Fruit fly (Drosophila melanogaster): ENCODE measurements around the gene Catsup.

Catsup gene

DNA sequence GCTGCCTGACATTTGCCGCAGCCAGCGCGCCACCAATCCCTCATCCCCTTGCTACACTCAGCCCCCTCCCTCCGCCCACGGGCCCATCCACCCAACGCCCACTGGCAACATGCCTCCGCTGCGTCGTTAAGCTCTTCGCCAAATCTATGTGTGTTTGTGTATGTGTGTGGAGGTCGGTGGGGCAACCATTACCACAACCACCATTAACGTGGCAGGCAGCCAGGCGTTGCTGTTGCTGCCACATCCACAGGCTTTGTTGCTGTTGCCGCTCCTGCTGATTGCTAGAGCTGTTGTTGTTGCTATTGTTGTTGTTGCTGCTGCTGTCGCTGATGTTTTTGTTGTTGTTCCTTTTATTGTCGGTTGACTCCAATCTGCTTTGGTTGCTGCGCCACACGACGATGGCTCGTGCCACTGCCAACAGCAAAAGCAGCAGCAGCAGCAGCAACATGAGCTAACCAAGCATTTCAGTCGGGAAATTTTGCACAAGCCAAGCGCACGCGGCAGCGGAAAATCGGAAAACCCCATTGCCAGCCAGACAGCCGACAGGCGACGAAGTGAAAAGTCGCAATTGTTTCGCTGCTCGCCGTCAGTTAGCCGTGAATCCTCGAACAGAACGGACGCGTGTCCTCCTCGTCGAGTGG, 14.3 kb upstream of the Catsup start, which contains the start of gene Sidpn:
Gene Sidpn, plus strand, starts transcription at position 465 of the 641 bp plus-strand sequence.
- TF ChIP-seq CG9948 (tag; optimal IDR thresholded peaks at IDR 0.05) (no peak), CG13204 (GFP tag; optimal IDR thresholded peaks at IDR 0.05) (peak; percentile 78)

DNA sequence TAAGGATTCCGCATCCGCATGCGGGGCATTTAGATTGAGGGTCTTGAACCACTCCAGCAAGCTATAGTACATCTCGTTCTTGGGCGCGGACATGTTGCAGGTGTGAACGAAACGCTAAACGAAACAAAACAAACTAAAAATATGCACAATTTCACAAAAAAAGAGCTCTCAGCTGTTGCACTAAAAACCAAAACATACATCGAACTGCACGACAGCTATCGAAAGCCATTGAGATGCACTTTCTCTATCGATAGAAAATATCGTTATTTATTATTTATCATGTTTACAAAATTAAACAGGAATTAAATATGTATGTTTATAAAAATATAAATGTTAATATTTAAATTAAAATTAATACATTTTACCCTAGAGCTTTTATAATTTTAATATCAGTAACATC, 8.4 kb upstream of the Catsup start, which contains the start of gene hook:
Gene hook, minus strand, starts transcription at position 211 of the 400 bp plus-strand sequence.
- no peak for TF ChIP-seq CG13204 (GFP tag; optimal IDR thresholded peaks at IDR 0.05)
- no peak for TF ChIP-seq CG10348 (GFP tag; IDR thresholded peaks at IDR 0.05)
- TF ChIP-seq CG34367 (tag; optimal IDR thresholded peaks at IDR 0.05) = no peak
- no peak for TF ChIP-seq Ets98B (GFP tag; IDR thresholded peaks at IDR 0.05)
- TF ChIP-seq D1 (tag; optimal IDR thresholded peaks at IDR 0.05) = no peak
- TF ChIP-seq CG12605 (GFP tag; IDR thresholded peaks at IDR 0.05) = no peak
- no peak for TF ChIP-seq Pif1B (GFP tag; optimal IDR thresholded peaks at IDR 0.05)
- no peak for TF ChIP-seq CG32121 (GFP tag; IDR thresholded peaks at IDR 0.05)
- TF ChIP-seq CG8159 (tag; optimal IDR thresholded peaks at IDR 0.05) = no peak
- no peak for TF ChIP-seq Pif1A (GFP tag; optimal IDR thresholded peaks at IDR 0.05)
- TF ChIP-seq CG9948 (tag; optimal IDR thresholded peaks at IDR 0.05) = no peak
- no peak for TF ChIP-seq Snoo (tag; optimal IDR thresholded peaks at IDR 0.05)
- no peak for TF ChIP-seq CG15710 (tag; optimal IDR thresholded peaks at IDR 0.05)
- no peak for TF ChIP-seq rn (GFP tag; IDR thresholded peaks at IDR 0.05)
- TF ChIP-seq EcR (GFP tag; optimal IDR thresholded peaks at IDR 0.05) = no peak
- TF ChIP-seq CG8301 (tag; optimal IDR thresholded peaks at IDR 0.05) = no peak

DNA sequence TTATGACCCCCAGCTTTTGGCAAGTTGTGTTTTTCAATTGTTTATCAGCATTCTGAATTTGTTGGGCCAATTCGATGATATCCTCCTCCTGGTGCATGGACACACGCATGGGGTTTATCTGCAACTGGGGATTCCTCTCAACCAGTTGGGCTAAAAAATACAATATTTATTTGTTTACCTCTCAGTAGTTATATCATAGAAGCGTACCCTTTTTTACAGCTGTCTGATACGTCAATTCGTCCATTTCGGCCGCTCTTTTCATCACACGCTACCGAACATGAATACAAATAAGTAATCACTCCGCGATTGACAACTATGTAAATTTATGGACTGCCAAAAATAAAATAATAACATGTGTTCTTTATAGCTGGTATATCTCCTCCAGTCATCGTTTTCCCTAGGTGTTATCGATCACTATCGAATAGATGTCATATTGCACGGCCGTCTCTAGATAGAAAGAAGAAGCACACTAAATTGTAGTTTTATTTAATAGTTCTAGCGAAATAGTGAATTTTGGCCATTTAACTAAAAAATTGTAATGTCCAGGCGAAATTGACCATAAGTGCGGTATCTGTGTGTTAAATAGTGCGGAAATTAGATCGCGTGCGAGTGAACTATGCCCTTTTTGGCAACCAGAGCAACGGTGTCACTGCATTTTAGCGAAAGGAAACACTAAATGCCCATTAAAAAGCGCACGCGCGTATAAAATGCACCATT, 7.3 kb upstream of the Catsup start, which contains the start of the genes mib2 and CG31800:
Gene mib2, plus strand, starts transcription at position 232 of the 717 bp plus-strand sequence.
Gene CG31800, minus strand, starts transcription at position 364 of the 717 bp plus-strand sequence.
- no peak for TF ChIP-seq Pif1A (GFP tag; optimal IDR thresholded peaks at IDR 0.05)
- TF ChIP-seq rn (GFP tag; IDR thresholded peaks at IDR 0.05) = no peak
- TF ChIP-seq CG15710 (tag; optimal IDR thresholded peaks at IDR 0.05) = no peak
- no peak for TF ChIP-seq Ets98B (GFP tag; IDR thresholded peaks at IDR 0.05)
- TF ChIP-seq Snoo (tag; optimal IDR thresholded peaks at IDR 0.05) = no peak
- no peak for TF ChIP-seq CG13204 (GFP tag; optimal IDR thresholded peaks at IDR 0.05)
- TF ChIP-seq CG34367 (tag; optimal IDR thresholded peaks at IDR 0.05) = no peak
- TF ChIP-seq CG8301 (tag; optimal IDR thresholded peaks at IDR 0.05) = no peak
- TF ChIP-seq gl (tag; optimal IDR thresholded peaks at IDR 0.05) = no peak
- TF ChIP-seq CG32121 (GFP tag; IDR thresholded peaks at IDR 0.05) = no peak
- TF ChIP-seq CG4496 (GFP tag; IDR thresholded peaks at IDR 0.05) = no peak
- TF ChIP-seq CG8159 (tag; optimal IDR thresholded peaks at IDR 0.05) = no peak
- TF ChIP-seq CG12605 (GFP tag; IDR thresholded peaks at IDR 0.05) = no peak
- no peak for TF ChIP-seq CG9948 (tag; optimal IDR thresholded peaks at IDR 0.05)
- TF ChIP-seq CG14655 (GFP tag; optimal IDR thresholded peaks at IDR 0.05) = no peak

DNA sequence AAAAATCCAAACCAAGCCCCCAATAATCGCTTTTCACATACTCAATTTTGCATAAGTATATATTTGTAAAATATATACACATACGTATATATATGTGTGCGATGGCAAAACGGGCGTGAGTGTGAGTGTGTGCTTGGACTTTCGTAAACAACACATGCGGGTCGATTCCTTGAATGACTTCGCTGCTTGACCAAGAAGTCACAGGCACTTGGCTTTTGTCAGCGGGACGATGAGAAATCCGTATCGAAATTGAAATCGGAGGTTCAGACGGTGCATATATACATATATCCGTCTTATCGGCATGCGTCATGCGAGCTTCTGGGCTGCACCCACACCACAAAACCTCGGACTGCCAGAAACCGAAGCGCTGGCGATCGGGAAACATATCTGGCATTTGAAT, 6.6 kb upstream of the Catsup start:
- TF ChIP-seq Pif1B (GFP tag; optimal IDR thresholded peaks at IDR 0.05) = peak; percentile 15
- TF ChIP-seq CG8301 (tag; optimal IDR thresholded peaks at IDR 0.05) = no peak

DNA sequence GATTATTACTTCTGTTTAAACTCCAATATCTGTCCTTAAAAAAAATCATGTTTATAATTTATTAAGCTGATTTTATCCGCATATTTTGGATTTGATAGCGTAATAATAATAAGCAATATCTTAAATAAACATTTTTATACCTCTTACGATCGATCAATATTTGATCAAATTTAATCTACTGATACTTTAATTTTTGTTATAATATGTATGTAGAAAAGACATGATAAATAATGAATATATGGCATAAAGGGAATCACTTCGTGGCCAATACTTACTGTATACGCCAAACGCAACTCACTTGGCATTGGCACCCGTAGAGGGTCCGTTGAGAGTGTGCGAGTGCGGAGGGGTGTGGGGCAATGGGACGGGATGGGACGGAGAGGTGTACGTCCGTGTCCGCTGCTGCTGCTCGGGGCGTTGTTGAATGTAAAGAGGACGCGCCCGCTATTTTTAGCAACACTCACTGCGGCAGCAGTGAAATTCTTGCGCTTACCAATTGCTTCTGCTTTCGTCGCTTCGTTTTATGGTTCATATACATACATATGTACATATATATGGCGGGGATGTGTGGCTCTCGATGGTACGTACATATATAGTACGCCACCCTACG, 5.5 kb upstream of the Catsup start:
- TF ChIP-seq CG4496 (GFP tag; IDR thresholded peaks at IDR 0.05) = peak; percentile 47; the same call in 2 of the 3 replicates
- no peak for TF ChIP-seq Snoo (tag; optimal IDR thresholded peaks at IDR 0.05)
- TF ChIP-seq CG9948 (tag; optimal IDR thresholded peaks at IDR 0.05) = peak; percentile 18
- no peak for TF ChIP-seq CG14655 (GFP tag; optimal IDR thresholded peaks at IDR 0.05)
- peak; percentile 47; the same call in 1 of the 2 replicates for TF ChIP-seq CG32121 (GFP tag; IDR thresholded peaks at IDR 0.05)
- no peak for TF ChIP-seq CG34367 (tag; optimal IDR thresholded peaks at IDR 0.05)
- TF ChIP-seq CG8301 (tag; optimal IDR thresholded peaks at IDR 0.05) = peak; percentile 27
- peak; percentile 20; the same call in 1 of the 2 replicates for TF ChIP-seq Ets98B (GFP tag; IDR thresholded peaks at IDR 0.05)
- TF ChIP-seq CG13204 (GFP tag; optimal IDR thresholded peaks at IDR 0.05) = peak; percentile 86
- TF ChIP-seq CG12605 (GFP tag; IDR thresholded peaks at IDR 0.05) = no peak
- no peak for TF ChIP-seq CG15710 (tag; optimal IDR thresholded peaks at IDR 0.05)
- TF ChIP-seq Pif1B (GFP tag; optimal IDR thresholded peaks at IDR 0.05) = no peak
- TF ChIP-seq fd96Ca (GFP tag; IDR thresholded peaks at IDR 0.05) = no peak

DNA sequence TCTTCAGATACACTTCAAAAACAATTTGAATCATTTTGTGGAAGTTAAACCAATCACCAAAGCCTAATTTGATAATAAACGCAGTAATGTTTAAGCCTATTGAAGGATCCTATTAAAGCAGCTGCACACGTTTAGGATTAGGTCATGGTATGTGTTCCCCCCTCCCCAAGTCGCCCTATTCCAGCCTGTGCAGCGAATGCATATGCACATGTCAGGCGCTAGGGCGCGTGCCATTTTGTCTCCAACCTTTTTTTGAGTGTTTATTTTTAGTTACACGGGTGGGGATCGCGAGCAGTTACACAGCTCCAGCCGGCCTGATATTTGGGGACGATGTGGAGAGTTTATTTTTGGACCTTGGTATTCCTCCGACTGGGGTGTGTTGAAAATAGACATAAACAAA, 4.7 kb upstream of the Catsup start:
- TF ChIP-seq CG8159 (tag; optimal IDR thresholded peaks at IDR 0.05) (no peak), CG32121 (GFP tag; IDR thresholded peaks at IDR 0.05) (peak; percentile 27; the same call in 1 of the 2 replicates)

DNA sequence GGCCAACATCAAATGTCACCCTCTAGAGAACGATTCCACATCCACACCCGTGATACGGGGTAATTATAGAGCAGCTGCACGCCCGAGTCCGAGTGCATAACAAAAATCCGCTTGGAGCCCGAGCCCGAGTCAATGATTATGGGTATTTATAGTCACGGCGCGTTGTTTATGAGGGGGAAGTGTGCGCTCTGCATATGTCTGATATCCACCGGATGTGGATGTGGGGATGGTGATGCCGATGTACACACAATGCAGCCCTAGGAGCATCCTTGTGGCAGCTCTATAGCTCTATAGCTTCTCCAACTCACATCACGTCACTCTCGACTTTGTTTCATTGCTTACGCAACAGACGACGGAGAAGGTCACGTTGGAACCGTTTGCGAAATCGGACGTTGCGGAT, 4.2 kb upstream of the Catsup start:
- TF ChIP-seq CG4496 (GFP tag; IDR thresholded peaks at IDR 0.05) (peak; percentile 26; the same call in 1 of the 3 replicates), CG14655 (GFP tag; optimal IDR thresholded peaks at IDR 0.05) (no peak)
